Worm (Caenorhabditis elegans) whole organism, L1 larva: ENCODE measurements around the gene Y119D3B.12.

Experiments used
- C04F5.9 ChIP-seq: sonication (generic microtip); optimal IDR thresholded peaks from 2 replicates; lab custom pipeline; 2016; ENCODE audit warnings: missing genetic modification characterization, missing compliant biosample characterization
- C16A3.4 ChIP-seq: fragments of 150-350 bp; optimal IDR thresholded peaks from 2 replicates; lab custom pipeline; 2014; ENCODE audit warnings: missing biosample characterization, missing genetic modification characterization
- F16B12.6 ChIP-seq: fragments of 150-350 bp; optimal IDR thresholded peaks from 2 replicates; lab custom pipeline; 2014; ENCODE audit warnings: missing biosample characterization, missing genetic modification characterization
- Y116A8C.19 ChIP-seq: sonication (generic microtip); optimal IDR thresholded peaks from 2 replicates; lab custom pipeline; 2016; ENCODE audit warnings: missing compliant biosample characterization, missing genetic modification characterization, borderline replicate concordance
- aly-2 ChIP-seq: fragments of 150-350 bp; optimal IDR thresholded peaks from 2 replicates; lab custom pipeline; 2014; ENCODE audit warnings: missing biosample characterization, missing genetic modification characterization
- ama-1 ChIP-seq: fragments of 150-350 bp; optimal IDR thresholded peaks from 2 replicates; lab custom pipeline; 2014
- blmp-1 ChIP-seq: fragments of 150-350 bp; optimal IDR thresholded peaks from 2 replicates; lab custom pipeline; 2014; ENCODE audit warnings: missing biosample characterization, missing genetic modification characterization
- ceh-63 ChIP-seq: fragments of 200-800 bp; sonication (Bioruptor generic); optimal IDR thresholded peaks from 2 replicates; lab custom pipeline; 2018; ENCODE audit warnings: mild to moderate bottlenecking, missing genetic modification characterization, missing compliant biosample characterization
- ceh-8 ChIP-seq: fragments of 200-800 bp; sonication (Bioruptor generic); optimal IDR thresholded peaks from 2 replicates; lab custom pipeline; 2018; ENCODE audit warnings: mild to moderate bottlenecking, missing genetic modification characterization, moderate library complexity, missing compliant biosample characterization
- ceh-82 ChIP-seq, 3 experiments: fragments of 150-350 bp in 1 of 3; sonication (generic microtip) in 2 of 3; optimal IDR thresholded peaks; 2 replicates each; lab custom pipeline; 2014 to 2017; ENCODE audit warnings: missing biosample characterization in 3 of 3, missing genetic modification characterization in 3 of 3
- ceh-88 ChIP-seq: fragments of 200-800 bp; sonication (Bioruptor generic); IDR thresholded peaks from 2 replicates; pipeline ENCODE4 v1.3.6; 2022; ENCODE audit warnings: missing genetic modification characterization, missing compliant biosample characterization
- ceh-90 ChIP-seq: sonication (generic microtip); optimal IDR thresholded peaks from 2 replicates; lab custom pipeline; 2016; ENCODE audit warnings: missing genetic modification characterization, missing compliant biosample characterization
- efl-1 ChIP-seq, 4 experiments: fragments of 150-350 bp; optimal IDR thresholded peaks in 3 of 4; peaks in 1 of 4; 1 replicate in 1 of 4; 2 replicates in 3 of 4; lab custom pipeline; 2014; ENCODE audit warnings: missing biosample characterization in 2 of 4, missing genetic modification characterization in 2 of 4, missing genetic modification reagents in 2 of 4
- efl-3 ChIP-seq: fragments of 200-800 bp; sonication (Bioruptor generic); optimal IDR thresholded peaks from 2 replicates; lab custom pipeline; 2018; ENCODE audit warnings: mild to moderate bottlenecking, missing genetic modification characterization, missing compliant biosample characterization
- egl-27 ChIP-seq, 2 experiments: fragments of 150-350 bp in 1 of 2; sonication (generic microtip); optimal IDR thresholded peaks; 3 replicates each; lab custom pipeline; 2017 to 2018; ENCODE audit warnings: missing biosample characterization in 2 of 2, missing genetic modification characterization in 2 of 2, missing genetic modification reagents in 2 of 2
- elt-2 ChIP-seq: sonication (generic microtip); optimal IDR thresholded peaks from 2 replicates; lab custom pipeline; 2016; ENCODE audit warnings: missing genetic modification characterization, mild to moderate bottlenecking, inconsistent platforms, missing compliant biosample characterization, missing genetic modification reagents
- elt-3 ChIP-seq, 6 experiments: fragments of 150-350 bp in 1 of 6; sonication (generic microtip); optimal IDR thresholded peaks; 2 replicates each; lab custom pipeline; 2017 to 2018; ENCODE audit warnings: missing biosample characterization in 6 of 6, missing genetic modification characterization in 6 of 6, inconsistent platforms in 1 of 6
- ets-5 ChIP-seq: fragments of 200-800 bp; sonication (Bioruptor generic); IDR thresholded peaks from 2 replicates; pipeline ENCODE4 v1.3.6; 2022; ENCODE audit warnings: missing genetic modification characterization, missing compliant biosample characterization
- fkh-10 ChIP-seq: sonication (generic microtip); optimal IDR thresholded peaks from 2 replicates; lab custom pipeline; 2017; ENCODE audit warnings: missing biosample characterization, missing genetic modification reagents, missing genetic modification characterization
- fkh-8 ChIP-seq: sonication (generic microtip); optimal IDR thresholded peaks from 2 replicates; lab custom pipeline; 2016; ENCODE audit warnings: mild to moderate bottlenecking, missing genetic modification characterization, missing compliant biosample characterization
- hpl-2 ChIP-seq: fragments of 150-350 bp; optimal IDR thresholded peaks from 2 replicates; lab custom pipeline; 2014; ENCODE audit warnings: missing biosample characterization, missing genetic modification reagents, missing genetic modification characterization
- isw-1 ChIP-seq: fragments of 200-800 bp; sonication (Bioruptor generic); IDR thresholded peaks from 2 replicates; pipeline ENCODE4 v1.3.6; 2022; ENCODE audit warnings: missing genetic modification characterization, missing compliant biosample characterization
- lin-13 ChIP-seq: fragments of 150-350 bp; optimal IDR thresholded peaks from 2 replicates; lab custom pipeline; 2014; ENCODE audit warnings: missing biosample characterization, missing genetic modification reagents, missing genetic modification characterization
- lin-15B ChIP-seq: fragments of 150-350 bp; sonication (generic microtip); optimal IDR thresholded peaks from 3 replicates; lab custom pipeline; 2014; ENCODE audit warnings: missing biosample characterization, missing genetic modification characterization
- lin-35 ChIP-seq, 2 experiments: fragments of 150-350 bp; optimal IDR thresholded peaks; 2 replicates each; lab custom pipeline; 2014; ENCODE audit warnings: missing biosample characterization in 2 of 2, missing genetic modification characterization in 2 of 2, missing genetic modification reagents in 2 of 2
- lin-39 ChIP-seq: fragments of 150-350 bp; optimal IDR thresholded peaks from 2 replicates; lab custom pipeline; 2014; ENCODE audit warnings: missing biosample characterization, missing genetic modification reagents, missing genetic modification characterization
- mab-9 ChIP-seq: fragments of 200-800 bp; sonication (Bioruptor generic); IDR thresholded peaks from 2 replicates; pipeline ENCODE4 v1.3.6; 2022; ENCODE audit warnings: missing genetic modification reagents, missing genetic modification characterization, missing compliant biosample characterization
- mef-2 ChIP-seq: fragments of 150-350 bp; optimal IDR thresholded peaks from 2 replicates; lab custom pipeline; 2014; ENCODE audit warnings: missing biosample characterization, missing genetic modification characterization
- mep-1 ChIP-seq: fragments of 150-350 bp; optimal IDR thresholded peaks from 2 replicates; lab custom pipeline; 2014; ENCODE audit warnings: missing biosample characterization, missing genetic modification characterization
- nhr-11 ChIP-seq: fragments of 150-350 bp; optimal IDR thresholded peaks from 2 replicates; lab custom pipeline; 2014; ENCODE audit warnings: missing biosample characterization, missing genetic modification characterization
- nhr-12 ChIP-seq: sonication (generic microtip); optimal IDR thresholded peaks from 2 replicates; lab custom pipeline; 2017; ENCODE audit warnings: missing biosample characterization, missing genetic modification characterization
- nhr-20 ChIP-seq: sonication (generic microtip); optimal IDR thresholded peaks from 2 replicates; lab custom pipeline; 2016; ENCODE audit warnings: mild to moderate bottlenecking, missing genetic modification characterization, missing compliant biosample characterization
- nhr-237 ChIP-seq: fragments of 150-350 bp; optimal IDR thresholded peaks from 2 replicates; lab custom pipeline; 2014; ENCODE audit warnings: missing biosample characterization, missing genetic modification characterization
- nhr-28 ChIP-seq: fragments of 150-350 bp; optimal IDR thresholded peaks from 2 replicates; lab custom pipeline; 2014; ENCODE audit warnings: missing biosample characterization, missing genetic modification characterization
- nhr-77 ChIP-seq: fragments of 150-350 bp; optimal IDR thresholded peaks from 2 replicates; lab custom pipeline; 2014; ENCODE audit warnings: missing biosample characterization, missing genetic modification characterization
- nhr-90 ChIP-seq: sonication (generic microtip); optimal IDR thresholded peaks from 2 replicates; lab custom pipeline; 2016; ENCODE audit warnings: mild to moderate bottlenecking, missing genetic modification characterization, missing compliant biosample characterization; ENCODE audit not compliant: poor library complexity
- pag-3 ChIP-seq: sonication (generic microtip); optimal IDR thresholded peaks from 2 replicates; lab custom pipeline; 2017; ENCODE audit warnings: missing genetic modification characterization, mild to moderate bottlenecking, missing compliant biosample characterization, antibody characterized with exemption, borderline replicate concordance; ENCODE audit not compliant: insufficient read depth
- pax-3 ChIP-seq: fragments of 200-800 bp; sonication (Bioruptor generic); optimal IDR thresholded peaks from 2 replicates; lab custom pipeline; 2018; ENCODE audit warnings: mild to moderate bottlenecking, missing genetic modification characterization, moderate library complexity, missing compliant biosample characterization
- pqm-1 ChIP-seq: sonication (generic microtip); optimal IDR thresholded peaks from 3 replicates; lab custom pipeline; 2017; ENCODE audit warnings: missing biosample characterization, missing genetic modification characterization
- rnt-1 ChIP-seq: sonication (generic microtip); optimal IDR thresholded peaks from 2 replicates; lab custom pipeline; 2016; ENCODE audit warnings: mild to moderate bottlenecking, missing genetic modification characterization, moderate library complexity, missing compliant biosample characterization
- skn-1 ChIP-seq: fragments of 150-350 bp; optimal IDR thresholded peaks from 2 replicates; lab custom pipeline; 2014; ENCODE audit warnings: missing biosample characterization, missing genetic modification characterization
- snpc-4 ChIP-seq: fragments of 150-350 bp; optimal IDR thresholded peaks from 2 replicates; lab custom pipeline; 2014; ENCODE audit warnings: missing biosample characterization, missing genetic modification characterization
- snu-23 ChIP-seq: sonication (generic microtip); optimal IDR thresholded peaks from 2 replicates; lab custom pipeline; 2016; ENCODE audit warnings: missing genetic modification characterization, missing compliant biosample characterization
- sox-4 ChIP-seq: sonication (generic microtip); optimal IDR thresholded peaks from 2 replicates; lab custom pipeline; 2016; ENCODE audit warnings: missing genetic modification characterization, missing compliant biosample characterization
- sptf-1 ChIP-seq: fragments of 150-350 bp; optimal IDR thresholded peaks from 2 replicates; lab custom pipeline; 2014; ENCODE audit warnings: missing biosample characterization, missing genetic modification characterization
- sup-37 ChIP-seq: fragments of 200-800 bp; sonication (Bioruptor generic); optimal IDR thresholded peaks from 2 replicates; lab custom pipeline; 2018; ENCODE audit warnings: mild to moderate bottlenecking, missing genetic modification characterization, missing compliant biosample characterization
- unc-130 ChIP-seq: fragments of 150-350 bp; optimal IDR thresholded peaks from 2 replicates; lab custom pipeline; 2017; ENCODE audit warnings: missing biosample characterization, missing genetic modification characterization, inconsistent platforms
- unc-62 ChIP-seq: fragments of 150-350 bp; optimal IDR thresholded peaks from 2 replicates; lab custom pipeline; 2014; ENCODE audit warnings: missing biosample characterization, missing genetic modification reagents, missing genetic modification characterization
- vab-15 ChIP-seq: sonication (generic microtip); optimal IDR thresholded peaks from 2 replicates; lab custom pipeline; 2017; ENCODE audit warnings: missing genotype, mild to moderate bottlenecking, missing genetic modification characterization, missing compliant biosample characterization
- xbp-1 ChIP-seq: sonication (generic microtip); optimal IDR thresholded peaks from 2 replicates; lab custom pipeline; 2016; ENCODE audit warnings: missing genetic modification characterization, missing compliant biosample characterization
- zag-1 ChIP-seq: fragments of 150-350 bp; optimal IDR thresholded peaks from 2 replicates; lab custom pipeline; 2014; ENCODE audit warnings: missing biosample characterization, missing genetic modification characterization
- ztf-4 ChIP-seq: fragments of 150-350 bp; optimal IDR thresholded peaks from 2 replicates; lab custom pipeline; 2014; ENCODE audit warnings: missing biosample characterization, missing genetic modification characterization

Y119D3B.12 gene

ce11 chrIII:1201958-1202596, at the start of gene Y119D3B.12, which contains the start of gene mrpl-45:
TSS of gene Y119D3B.12 (plus strand) at chrIII:1202546.
TSS of gene mrpl-45 (minus strand) at chrIII:1202008.
- TF ChIP-seq unc-62 (GFP tag; lab: Kevin White, UChicago) (no peak), pqm-1 (no peak), rnt-1 (no peak), efl-3 (GFP tag; lab: Kevin White, UChicago) (no peak), nhr-237 (tag; lab: Kevin White, UChicago) (peak; percentile 11), aly-2 (tag; lab: Kevin White, UChicago) (peak; percentile 61), skn-1 (tag; lab: Kevin White, UChicago) (peak; percentile 97), vab-15 (tag; lab: Kevin White, UChicago) (no peak), lin-15B (tag; lab: Kevin White, UChicago) (peak; percentile 92), efl-1 (optimal IDR thresholded peaks at IDR 0.05; lab: Kevin White, UChicago) (peak; percentile 86), efl-1 (GFP tag; optimal IDR thresholded peaks at IDR 0.05 in 1 of 2; lab: Kevin White, UChicago) (peak; percentile 85 to 98), nhr-20 (tag; lab: Kevin White, UChicago) (no peak), lin-39 (tag; lab: Kevin White, UChicago) (peak; percentile 75), mef-2 (tag; lab: Kevin White, UChicago) (no peak), elt-2 (tag; lab: Kevin White, UChicago) (peak; percentile 11), pax-3 (tag; lab: Kevin White, UChicago) (no peak), blmp-1 (tag; lab: Kevin White, UChicago) (peak; percentile 38), egl-27 (tag; optimal IDR thresholded peaks at IDR 0.05; lab: Kevin White, UChicago) (no peak), C16A3.4 (peak; percentile 72), lin-35 (GFP tag; optimal IDR thresholded peaks at IDR 0.05; lab: Kevin White, UChicago) (peak; percentile 81 to 89), unc-130 (peak; percentile 53), xbp-1 (tag; lab: Kevin White, UChicago) (peak; percentile 85), sup-37 (GFP tag; lab: Kevin White, UChicago) (peak; percentile 50), ceh-8 (GFP tag; lab: Kevin White, UChicago) (peak; percentile 41), sptf-1 (tag; lab: Kevin White, UChicago) (no peak), nhr-12 (tag; lab: Kevin White, UChicago) (no peak), mep-1 (tag; lab: Kevin White, UChicago) (peak; percentile 91), zag-1 (tag; lab: Kevin White, UChicago) (no peak), Y116A8C.19 (tag; lab: Kevin White, UChicago) (no peak), nhr-77 (peak; percentile 53), ama-1 (lab: Kevin White, UChicago) (no peak), ceh-88 (GFP tag; lab: Robert Waterston, UW) (0 out of 2 replicates have a peak, but pooled peaks have one; percentile 22), sox-4 (tag; lab: Kevin White, UChicago) (peak; percentile 54), fkh-8 (tag; lab: Kevin White, UChicago) (peak; percentile 46), lin-13 (peak; percentile 71), isw-1 (peak; percentile 75), F16B12.6 (tag; lab: Kevin White, UChicago) (peak; percentile 97), ceh-82 (tag; optimal IDR thresholded peaks at IDR 0.05; lab: Kevin White, UChicago) (peak; percentile 86 to 93 (median 91)), pag-3 (tag; lab: Kevin White, UChicago) (no peak), nhr-28 (tag; lab: Kevin White, UChicago) (no peak), hpl-2 (GFP tag; lab: Kevin White, UChicago) (no peak), mab-9 (GFP tag; lab: Robert Waterston, UW) (0 out of 2 replicates have a peak, but pooled peaks have one; percentile 52), snu-23 (peak; percentile 90), nhr-90 (no peak), ceh-90 (tag; lab: Kevin White, UChicago) (no peak), elt-3 (tag; optimal IDR thresholded peaks at IDR 0.05; lab: Kevin White, UChicago) (peak in 2 of 6 experiments; percentile 67 to 79), C04F5.9 (tag; lab: Kevin White, UChicago) (peak; percentile 35), nhr-11 (tag; lab: Kevin White, UChicago) (peak; percentile 36), fkh-10 (GFP tag; lab: Kevin White, UChicago) (peak; percentile 69), ztf-4 (tag; lab: Kevin White, UChicago) (no peak), ets-5 (GFP tag; lab: Robert Waterston, UW) (no peak), ceh-63 (GFP tag; lab: Kevin White, UChicago) (no peak), snpc-4 (peak; percentile 50)
